Worm (Caenorhabditis elegans) whole organism, midembryonic: Measurements from ENCODE around the gene C28H8.5.

Experiments
- T22C8.4 ChIP-seq: fragments of 200-800 bp; sonication (Bioruptor generic); IDR thresholded peaks from 2 replicates; pipeline ENCODE4 v1.3.6; 2022; ENCODE audit warnings: missing genetic modification characterization, missing compliant biosample characterization
- cog-1 ChIP-seq: sonication (generic microtip); optimal IDR thresholded peaks from 2 replicates; lab custom pipeline; 2016; ENCODE audit warnings: missing genetic modification characterization, missing compliant biosample characterization
- flt-1 ChIP-seq: fragments of 200-800 bp; sonication (Bioruptor generic); IDR thresholded peaks from 2 replicates; pipeline ENCODE4 v1.3.6; 2022; ENCODE audit warnings: missing genetic modification characterization, missing compliant biosample characterization
- klf-2 ChIP-seq: fragments of 200-800 bp; sonication (Bioruptor generic); conservative IDR thresholded peaks from 2 replicates; pipeline ENCODE4 v1.3.6; 2022; ENCODE audit warnings: missing genetic modification reagents, missing genetic modification characterization, missing compliant biosample characterization
- med-1 ChIP-seq: sonication (generic microtip); optimal IDR thresholded peaks from 2 replicates; lab custom pipeline; 2017; ENCODE audit warnings: missing genetic modification characterization, mild to moderate bottlenecking, missing compliant biosample characterization, antibody characterized with exemption, missing genetic modification reagents; ENCODE audit not compliant: insufficient read depth
- ref-1 ChIP-seq: fragments of 200-800 bp; sonication (Bioruptor generic); conservative IDR thresholded peaks from 2 replicates; pipeline ENCODE4 v1.3.6; 2022; ENCODE audit warnings: missing genetic modification reagents, missing genetic modification characterization, missing compliant biosample characterization
- tab-1 ChIP-seq: fragments of 200-800 bp; sonication (Bioruptor generic); IDR thresholded peaks from 2 replicates; pipeline ENCODE4 v1.3.6; 2022; ENCODE audit warnings: missing genetic modification characterization, missing compliant biosample characterization
- ztf-23 ChIP-seq: fragments of 200-800 bp; sonication (Bioruptor generic); IDR thresholded peaks from 2 replicates; pipeline ENCODE4 v1.3.6; 2022; ENCODE audit warnings: missing genetic modification reagents, missing genetic modification characterization, missing compliant biosample characterization
- ztf-29 ChIP-seq: fragments of 200-800 bp; sonication (Bioruptor generic); IDR thresholded peaks from 2 replicates; pipeline ENCODE4 v1.3.6; 2022; ENCODE audit warnings: missing genetic modification reagents, missing genetic modification characterization, missing compliant biosample characterization

The C28H8.5 gene

ce11 chrIII:5914717-5915116 lies 30.6 kb downstream of the C28H8.5 start:
- TF ChIP-seq med-1 (GFP tag; lab: Kevin White, UChicago): no peak
- TF ChIP-seq ztf-23: no peak

- TF ChIP-seq med-1 (GFP tag; lab: Kevin White, UChicago) (no peak), ztf-29 (GFP tag; lab: Robert Waterston, UW) (no peak), klf-2 (no peak), cog-1 (tag; lab: Kevin White, UChicago) (no peak), ref-1 (no peak), ztf-23 (no peak), flt-1 (GFP tag; lab: Robert Waterston, UW) (no peak), tab-1 (no peak), T22C8.4 (no peak)
Measured at ce11 chrIII:5915926-5916325, 31.8 kb downstream of the C28H8.5 start.

ce11 chrIII:5917365-5917958 lies 33.4 kb downstream of the C28H8.5 start:
- TF ChIP-seq T22C8.4 (no peak), tab-1 (no peak), ztf-23 (no peak), cog-1 (tag; lab: Kevin White, UChicago) (no peak), ref-1 (no peak), med-1 (GFP tag; lab: Kevin White, UChicago) (no peak), ztf-29 (GFP tag; lab: Robert Waterston, UW) (no peak), flt-1 (GFP tag; lab: Robert Waterston, UW) (no peak), klf-2 (no peak)

- TF ChIP-seq ztf-23 (no peak), T22C8.4 (no peak), med-1 (GFP tag; lab: Kevin White, UChicago) (no peak), flt-1 (GFP tag; lab: Robert Waterston, UW) (no peak), klf-2 (no peak), ref-1 (no peak), cog-1 (tag; lab: Kevin White, UChicago) (no peak), tab-1 (no peak), ztf-29 (GFP tag; lab: Robert Waterston, UW) (no peak)
Measured at ce11 chrIII:5919799-5920387, 35.8 kb downstream of the C28H8.5 start, which contains the start of the genes tdo-2 and C28H8.2. Gene tdo-2, minus strand, starts transcription at chrIII:5919955. Gene C28H8.2, plus strand, starts transcription at chrIII:5920322.

ce11 chrIII:5921067-5921678 lies 37.1 kb downstream of the C28H8.5 start:
- TF ChIP-seq ztf-29 (GFP tag; lab: Robert Waterston, UW) (no peak), T22C8.4 (no peak)

ce11 chrIII:5922236-5922635 lies 38.1 kb downstream of the C28H8.5 start:
- no peak for TF ChIP-seq klf-2
- no peak for TF ChIP-seq ztf-23
- no peak for TF ChIP-seq cog-1 (tag; lab: Kevin White, UChicago)
- TF ChIP-seq tab-1: no peak
- TF ChIP-seq ztf-29 (GFP tag; lab: Robert Waterston, UW): no peak
- TF ChIP-seq flt-1 (GFP tag; lab: Robert Waterston, UW): no peak
- no peak for TF ChIP-seq med-1 (GFP tag; lab: Kevin White, UChicago)
- TF ChIP-seq ref-1: no peak
- TF ChIP-seq T22C8.4: no peak

- TF ChIP-seq tab-1: no peak
- TF ChIP-seq ztf-29 (GFP tag; lab: Robert Waterston, UW): no peak
- TF ChIP-seq ref-1: no peak
- no peak for TF ChIP-seq ztf-23
- no peak for TF ChIP-seq cog-1 (tag; lab: Kevin White, UChicago)
- no peak for TF ChIP-seq T22C8.4
Measured at ce11 chrIII:5925724-5926123, 41.6 kb downstream of the C28H8.5 start, which contains the start of the genes dnc-2 and bcl-7. Gene dnc-2, minus strand, starts transcription at chrIII:5925756. Gene bcl-7, plus strand, starts transcription at chrIII:5926086.

- TF ChIP-seq flt-1 (GFP tag; lab: Robert Waterston, UW) (no peak), tab-1 (no peak), T22C8.4 (no peak), ztf-23 (no peak), med-1 (GFP tag; lab: Kevin White, UChicago) (no peak), klf-2 (no peak), ref-1 (no peak), ztf-29 (GFP tag; lab: Robert Waterston, UW) (no peak), cog-1 (tag; lab: Kevin White, UChicago) (no peak)
Measured at ce11 chrIII:5930659-5931058, 46.6 kb downstream of the C28H8.5 start.

ce11 chrIII:5931433-5931994 lies 47.4 kb downstream of the C28H8.5 start, which contains the start of gene EGAP1.5:
Gene EGAP1.5, plus strand, starts transcription at chrIII:5931721.
- TF ChIP-seq ref-1 (no peak), tab-1 (0 out of 2 replicates have a peak, but pooled peaks have one; percentile 23)

ce11 chrIII:5932853-5933252 lies 48.7 kb downstream of the C28H8.5 start, which contains the start of gene zmp-1:
Gene zmp-1, minus strand, starts transcription at chrIII:5932953.
- no peak for TF ChIP-seq T22C8.4
- no peak for TF ChIP-seq flt-1 (GFP tag; lab: Robert Waterston, UW)
- no peak for TF ChIP-seq cog-1 (tag; lab: Kevin White, UChicago)
- no peak for TF ChIP-seq ztf-29 (GFP tag; lab: Robert Waterston, UW)
- TF ChIP-seq klf-2: no peak
- no peak for TF ChIP-seq ztf-23
- no peak for TF ChIP-seq med-1 (GFP tag; lab: Kevin White, UChicago)
- no peak for TF ChIP-seq ref-1
- no peak for TF ChIP-seq tab-1
